Worm (Caenorhabditis elegans) whole organism, early embryonic: ENCODE results near the gene T20D3.5.

ENCODE experiments used
- B0310.2 ChIP-seq: sonication (generic microtip); optimal IDR thresholded peaks from 2 replicates; lab custom pipeline; 2016; ENCODE audit warnings: mild to moderate bottlenecking, missing genetic modification characterization, missing compliant biosample characterization
- F13C5.2 ChIP-seq: sonication (generic microtip); optimal IDR thresholded peaks from 2 replicates; lab custom pipeline; 2017; ENCODE audit warnings: mild to moderate bottlenecking, missing genetic modification characterization, inconsistent platforms, missing compliant biosample characterization
- aly-1 ChIP-seq: sonication (generic microtip); optimal IDR thresholded peaks from 2 replicates; lab custom pipeline; 2016; ENCODE audit warnings: missing genetic modification characterization, missing compliant biosample characterization
- ama-1 ChIP-seq: fragments of 150-350 bp; optimal IDR thresholded peaks from 2 replicates; lab custom pipeline; 2014
- ceh-13 ChIP-seq: fragments of 200-800 bp; sonication (Bioruptor generic); optimal IDR thresholded peaks from 2 replicates; lab custom pipeline; 2018; ENCODE audit warnings: mild to moderate bottlenecking, missing genetic modification characterization, missing compliant biosample characterization
- ceh-36 ChIP-seq: sonication (generic microtip); optimal IDR thresholded peaks from 2 replicates; lab custom pipeline; 2016; ENCODE audit warnings: missing genetic modification characterization, inconsistent platforms, missing compliant biosample characterization
- ets-7 ChIP-seq: sonication (generic microtip); optimal IDR thresholded peaks from 2 replicates; lab custom pipeline; 2016; ENCODE audit warnings: missing genotype, missing genetic modification characterization, missing compliant biosample characterization
- flt-1 ChIP-seq: fragments of 200-800 bp; sonication (Bioruptor generic); IDR thresholded peaks from 2 replicates; pipeline ENCODE4 v1.3.6; 2022; ENCODE audit warnings: missing genetic modification characterization, missing compliant biosample characterization
- hmbx-1 ChIP-seq: sonication (generic microtip); optimal IDR thresholded peaks from 2 replicates; lab custom pipeline; 2016; ENCODE audit warnings: mild to moderate bottlenecking, missing genetic modification characterization, missing compliant biosample characterization
- hmg-4 ChIP-seq: fragments of 200-800 bp; sonication (Bioruptor generic); optimal IDR thresholded peaks from 2 replicates; lab custom pipeline; 2018; ENCODE audit warnings: mild to moderate bottlenecking, missing genetic modification characterization, missing compliant biosample characterization
- hnd-1 ChIP-seq: sonication (generic microtip); optimal IDR thresholded peaks from 2 replicates; lab custom pipeline; 2016; ENCODE audit warnings: missing genetic modification characterization, missing compliant biosample characterization
- pes-1 ChIP-seq: fragments of 200-800 bp; sonication (Bioruptor generic); IDR thresholded peaks from 2 replicates; pipeline ENCODE4 v1.3.6; 2022; ENCODE audit warnings: missing genetic modification reagents, missing genetic modification characterization, missing compliant biosample characterization
- scrt-1 ChIP-seq: fragments of 200-800 bp; sonication (Bioruptor generic); IDR thresholded peaks from 2 replicates; pipeline ENCODE4 v1.3.6; 2022; ENCODE audit warnings: missing genetic modification characterization, missing compliant biosample characterization
- sea-1 ChIP-seq: fragments of 200-800 bp; sonication (Bioruptor generic); conservative IDR thresholded peaks from 2 replicates; pipeline ENCODE4 v1.3.6; 2022; ENCODE audit warnings: missing genetic modification characterization, missing compliant biosample characterization
- tbx-11 ChIP-seq: fragments of 200-800 bp; sonication (Bioruptor generic); IDR thresholded peaks from 2 replicates; pipeline ENCODE4 v1.3.6; 2022; ENCODE audit warnings: missing genetic modification characterization, missing compliant biosample characterization
- tbx-37 ChIP-seq: fragments of 200-800 bp; sonication (Bioruptor generic); conservative IDR thresholded peaks from 2 replicates; pipeline ENCODE4 v1.3.6; 2022; ENCODE audit warnings: missing genetic modification reagents, missing genetic modification characterization, missing compliant biosample characterization
- tra-4 ChIP-seq: sonication (generic microtip); optimal IDR thresholded peaks from 2 replicates; lab custom pipeline; 2017; ENCODE audit warnings: missing genetic modification characterization, missing compliant biosample characterization

Gene T20D3.5

ce11 chrIV:9330755-9331154 is 6.1 kb upstream of the T20D3.5 start, which contains the start of gene nspg-7.1:
TSS of gene nspg-7.1 (minus strand) at chrIV:9330855.
- TF ChIP-seq sea-1 (GFP tag; lab: Robert Waterston, UW) (no peak), aly-1 (tag; lab: Kevin White, UChicago) (no peak), ceh-13 (GFP tag; lab: Kevin White, UChicago) (no peak), hnd-1 (no peak), ceh-36 (tag; lab: Kevin White, UChicago) (no peak), hmbx-1 (tag; lab: Kevin White, UChicago) (no peak), flt-1 (GFP tag; lab: Robert Waterston, UW) (no peak), pes-1 (GFP tag; lab: Robert Waterston, UW) (no peak), F13C5.2 (tag; lab: Kevin White, UChicago) (no peak), tra-4 (tag; lab: Kevin White, UChicago) (no peak), hmg-4 (GFP tag; lab: Kevin White, UChicago) (no peak), tbx-37 (GFP tag; lab: Robert Waterston, UW) (no peak)

- TF ChIP-seq ceh-13 (GFP tag; lab: Kevin White, UChicago) (no peak), ets-7 (tag; lab: Kevin White, UChicago) (no peak), flt-1 (GFP tag; lab: Robert Waterston, UW) (no peak), hmbx-1 (tag; lab: Kevin White, UChicago) (no peak), aly-1 (tag; lab: Kevin White, UChicago) (no peak), scrt-1 (GFP tag; lab: Robert Waterston, UW) (no peak), pes-1 (GFP tag; lab: Robert Waterston, UW) (no peak), ama-1 (lab: Kevin White, UChicago) (no peak), B0310.2 (no peak), F13C5.2 (tag; lab: Kevin White, UChicago) (no peak), tra-4 (tag; lab: Kevin White, UChicago) (no peak), sea-1 (GFP tag; lab: Robert Waterston, UW) (no peak), hnd-1 (no peak), tbx-37 (GFP tag; lab: Robert Waterston, UW) (no peak), tbx-11 (no peak)
Observed at ce11 chrIV:9333007-9333406, 3.8 kb upstream of the T20D3.5 start.

- TF ChIP-seq ceh-36 (tag; lab: Kevin White, UChicago) (no peak), aly-1 (tag; lab: Kevin White, UChicago) (no peak), hmg-4 (GFP tag; lab: Kevin White, UChicago) (no peak), ceh-13 (GFP tag; lab: Kevin White, UChicago) (no peak), flt-1 (GFP tag; lab: Robert Waterston, UW) (no peak), tra-4 (tag; lab: Kevin White, UChicago) (no peak), hmbx-1 (tag; lab: Kevin White, UChicago) (no peak), F13C5.2 (tag; lab: Kevin White, UChicago) (no peak)
Observed at ce11 chrIV:9335552-9336251, 1.1 kb upstream of the T20D3.5 start, which contains the start of the genes coa-4 and T20D3.14. TSS of gene coa-4 (minus strand) at chrIV:9335602. TSS of gene T20D3.14 (minus strand) at chrIV:9335909.

ce11 chrIV:9339205-9339604 is 2.4 kb downstream of the T20D3.5 start, which contains the start of gene T20D3.6:
TSS of gene T20D3.6 (minus strand) at chrIV:9339305.
- no peak for TF ChIP-seq ama-1 (lab: Kevin White, UChicago)
- no peak for TF ChIP-seq hnd-1
- no peak for TF ChIP-seq ets-7 (tag; lab: Kevin White, UChicago)
- TF ChIP-seq aly-1 (tag; lab: Kevin White, UChicago) = no peak
- no peak for TF ChIP-seq B0310.2

ce11 chrIV:9341591-9341990 is 4.8 kb downstream of the T20D3.5 start, which contains the start of gene vps-26:
TSS of gene vps-26 (minus strand) at chrIV:9341790.
- TF ChIP-seq ceh-13 (GFP tag; lab: Kevin White, UChicago) = no peak
- no peak for TF ChIP-seq scrt-1 (GFP tag; lab: Robert Waterston, UW)
- TF ChIP-seq tra-4 (tag; lab: Kevin White, UChicago) = no peak
- TF ChIP-seq B0310.2 = no peak
- no peak for TF ChIP-seq tbx-37 (GFP tag; lab: Robert Waterston, UW)
- no peak for TF ChIP-seq flt-1 (GFP tag; lab: Robert Waterston, UW)
- no peak for TF ChIP-seq pes-1 (GFP tag; lab: Robert Waterston, UW)
- no peak for TF ChIP-seq hmbx-1 (tag; lab: Kevin White, UChicago)
- no peak for TF ChIP-seq tbx-11
- no peak for TF ChIP-seq sea-1 (GFP tag; lab: Robert Waterston, UW)
- no peak for TF ChIP-seq ceh-36 (tag; lab: Kevin White, UChicago)
- TF ChIP-seq hnd-1 = no peak
- no peak for TF ChIP-seq ets-7 (tag; lab: Kevin White, UChicago)
- TF ChIP-seq aly-1 (tag; lab: Kevin White, UChicago) = no peak
- no peak for TF ChIP-seq F13C5.2 (tag; lab: Kevin White, UChicago)
- TF ChIP-seq ama-1 (lab: Kevin White, UChicago) = no peak
- no peak for TF ChIP-seq hmg-4 (GFP tag; lab: Kevin White, UChicago)

ce11 chrIV:9343102-9343599 is 6.3 kb downstream of the T20D3.5 start, which contains the start of gene pigc-1:
TSS of gene pigc-1 (minus strand) at chrIV:9343152.
- TF ChIP-seq ets-7 (tag; lab: Kevin White, UChicago) (no peak), B0310.2 (no peak), hmbx-1 (tag; lab: Kevin White, UChicago) (no peak), F13C5.2 (tag; lab: Kevin White, UChicago) (no peak), hmg-4 (GFP tag; lab: Kevin White, UChicago) (no peak), scrt-1 (GFP tag; lab: Robert Waterston, UW) (no peak), hnd-1 (no peak), tbx-11 (no peak), ceh-36 (tag; lab: Kevin White, UChicago) (no peak), ceh-13 (GFP tag; lab: Kevin White, UChicago) (no peak), tbx-37 (GFP tag; lab: Robert Waterston, UW) (no peak), aly-1 (tag; lab: Kevin White, UChicago) (no peak), ama-1 (lab: Kevin White, UChicago) (no peak), flt-1 (GFP tag; lab: Robert Waterston, UW) (no peak)
